Fruit fly (Drosophila melanogaster) whole organism, embryonic: ENCODE results near the gene Sym.

Source experiments
- ATbp ChIP-seq: fragments of 200-800 bp; sonication (Bioruptor generic); optimal IDR thresholded peaks from 2 replicates; lab custom pipeline; 2017; ENCODE audit warnings: missing biosample characterization, mild to moderate bottlenecking, missing genetic modification characterization, missing genetic modification reagents
- Abd-B ChIP-seq: fragments of 200-800 bp; sonication (Bioruptor generic); optimal IDR thresholded peaks from 2 replicates; lab custom pipeline; 2018; ENCODE audit warnings: missing biosample characterization, mild to moderate bottlenecking, missing genetic modification characterization, moderate library complexity
- B-H1 ChIP-seq: fragments of 200-800 bp; sonication (Bioruptor generic); IDR thresholded peaks from 3 replicates; pipeline ENCODE4 v1.3.6; 2022; ENCODE audit warnings: missing biosample characterization, missing genetic modification characterization
- BtbVII ChIP-seq: fragments of 200-800 bp; sonication (Bioruptor generic); optimal IDR thresholded peaks from 3 replicates; lab custom pipeline; 2017; ENCODE audit warnings: missing biosample characterization, mild to moderate bottlenecking, missing genetic modification characterization
- CG10147 ChIP-seq: fragments of 200-800 bp; sonication (Bioruptor generic); optimal IDR thresholded peaks from 2 replicates; lab custom pipeline; 2019; ENCODE audit warnings: missing biosample characterization, mild to moderate bottlenecking, missing genetic modification characterization, moderate library complexity
- CG10366 ChIP-seq: fragments of 200-800 bp; sonication (Bioruptor generic); IDR thresholded peaks from 2 replicates; pipeline ENCODE4 v1.3.6; 2022; ENCODE audit warnings: missing biosample characterization, missing genetic modification characterization
- CG10959 ChIP-seq: fragments of 200-800 bp; sonication (Bioruptor generic); IDR thresholded peaks from 2 replicates; pipeline ENCODE4 v1.3.6; 2022; ENCODE audit warnings: missing biosample characterization, missing genetic modification characterization
- CG11456 ChIP-seq: fragments of 200-800 bp; sonication (Bioruptor generic); IDR thresholded peaks from 3 replicates; pipeline ENCODE4 v1.3.6; 2022; ENCODE audit warnings: missing biosample characterization, missing genetic modification characterization
- CG12299 ChIP-seq: fragments of 200-800 bp; sonication (Bioruptor generic); optimal IDR thresholded peaks from 2 replicates; lab custom pipeline; 2018; ENCODE audit warnings: missing biosample characterization, mild to moderate bottlenecking, missing genetic modification characterization
- CG13296 ChIP-seq: fragments of 200-800 bp; sonication (Bioruptor generic); optimal IDR thresholded peaks from 3 replicates; lab custom pipeline; 2018; ENCODE audit warnings: missing biosample characterization, mild to moderate bottlenecking, missing genetic modification characterization
- CG15479 ChIP-seq: fragments of 200-800 bp; sonication (Bioruptor generic); optimal IDR thresholded peaks from 3 replicates; lab custom pipeline; 2019; ENCODE audit warnings: missing biosample characterization, mild to moderate bottlenecking, missing genetic modification characterization, moderate library complexity
- CG15696 ChIP-seq: fragments of 200-800 bp; sonication (Bioruptor generic); optimal IDR thresholded peaks from 2 replicates; lab custom pipeline; 2019; ENCODE audit warnings: missing biosample characterization, mild to moderate bottlenecking, missing genetic modification characterization, moderate library complexity
- CG1602 ChIP-seq: fragments of 200-800 bp; sonication (Bioruptor generic); optimal IDR thresholded peaks from 3 replicates; lab custom pipeline; 2016; ENCODE audit warnings: missing biosample characterization, missing genetic modification characterization
- CG17186 ChIP-seq: fragments of 200-800 bp; sonication (Bioruptor generic); optimal IDR thresholded peaks from 3 replicates; lab custom pipeline; 2017; ENCODE audit warnings: missing biosample characterization, missing genetic modification reagents, missing genetic modification characterization
- CG33557 ChIP-seq: fragments of 200-800 bp; sonication (Bioruptor generic); optimal IDR thresholded peaks from 2 replicates; lab custom pipeline; 2019; ENCODE audit warnings: missing biosample characterization, mild to moderate bottlenecking, missing genetic modification characterization, moderate library complexity
- CG34376 ChIP-seq: fragments of 200-800 bp; sonication (Bioruptor generic); optimal IDR thresholded peaks from 2 replicates; lab custom pipeline; 2018; ENCODE audit warnings: missing biosample characterization, mild to moderate bottlenecking, missing genetic modification characterization
- CG4360 ChIP-seq: fragments of 200-800 bp; sonication (Bioruptor generic); IDR thresholded peaks from 2 replicates; pipeline ENCODE4 v1.3.6; 2022; ENCODE audit warnings: missing biosample characterization, missing genetic modification characterization
- CG4730 ChIP-seq: fragments of 200-800 bp; sonication (Bioruptor generic); IDR thresholded peaks from 2 replicates; pipeline ENCODE4 v1.3.6; 2022; ENCODE audit warnings: missing biosample characterization, missing genetic modification characterization
- CG5245 ChIP-seq: fragments of 200-800 bp; sonication (Bioruptor generic); optimal IDR thresholded peaks from 3 replicates; lab custom pipeline; 2016; ENCODE audit warnings: missing biosample characterization, missing genetic modification characterization
- CG5953 ChIP-seq: fragments of 200-800 bp; sonication (Bioruptor generic); IDR thresholded peaks from 2 replicates; pipeline ENCODE4 v1.3.6; 2022; ENCODE audit warnings: missing biosample characterization, missing genetic modification characterization
- CG6254 ChIP-seq: fragments of 200-800 bp; sonication (Bioruptor generic); optimal IDR thresholded peaks from 3 replicates; lab custom pipeline; 2017; ENCODE audit warnings: mild to moderate bottlenecking, missing biosample characterization, missing genetic modification reagents, missing genetic modification characterization
- CG6272 ChIP-seq: fragments of 200-800 bp; sonication (Bioruptor generic); IDR thresholded peaks from 2 replicates; pipeline ENCODE4 v1.3.6; 2022; ENCODE audit warnings: missing biosample characterization, missing genetic modification characterization
- CG6654 ChIP-seq: fragments of 200-800 bp; sonication (Bioruptor generic); optimal IDR thresholded peaks from 2 replicates; lab custom pipeline; 2017; ENCODE audit warnings: missing biosample characterization, mild to moderate bottlenecking, missing genetic modification characterization
- CG7987 ChIP-seq: fragments of 200-800 bp; sonication (Bioruptor generic); optimal IDR thresholded peaks from 2 replicates; lab custom pipeline; 2018; ENCODE audit warnings: missing biosample characterization, mild to moderate bottlenecking, missing genetic modification characterization, moderate library complexity
- CG8944 ChIP-seq: fragments of 200-800 bp; sonication (Bioruptor generic); optimal IDR thresholded peaks from 3 replicates; lab custom pipeline; 2016; ENCODE audit warnings: missing biosample characterization, missing genetic modification characterization
- CoRest ChIP-seq: fragments of 200-800 bp; sonication (Bioruptor generic); optimal IDR thresholded peaks from 3 replicates; lab custom pipeline; 2018; ENCODE audit warnings: missing biosample characterization, mild to moderate bottlenecking, missing genetic modification characterization, moderate library complexity
- D19B ChIP-seq: fragments of 200-800 bp; sonication (Bioruptor generic); optimal IDR thresholded peaks from 2 replicates; lab custom pipeline; 2017; ENCODE audit warnings: missing biosample characterization, mild to moderate bottlenecking, missing genetic modification characterization
- E2f2 ChIP-seq: fragments of 200-800 bp; sonication (Bioruptor generic); IDR thresholded peaks from 2 replicates; pipeline ENCODE4 v1.3.6; 2022; ENCODE audit warnings: missing biosample characterization, missing genetic modification characterization
- MESR4 ChIP-seq: fragments of 200-800 bp; sonication (Bioruptor generic); optimal IDR thresholded peaks from 2 replicates; lab custom pipeline; 2018; ENCODE audit warnings: missing biosample characterization, mild to moderate bottlenecking, missing genetic modification characterization, moderate library complexity
- Mrtf ChIP-seq: fragments of 200-800 bp; sonication (Bioruptor generic); IDR thresholded peaks from 3 replicates; pipeline ENCODE4 v1.3.6; 2022; ENCODE audit warnings: missing biosample characterization, missing genetic modification characterization
- NK7.1 ChIP-seq: fragments of 200-800 bp; sonication (Bioruptor generic); optimal IDR thresholded peaks from 3 replicates; lab custom pipeline; 2016; ENCODE audit warnings: missing biosample characterization, missing genetic modification characterization
- PHDP ChIP-seq: fragments of 200-800 bp; sonication (Bioruptor generic); optimal IDR thresholded peaks from 3 replicates; lab custom pipeline; 2018; ENCODE audit warnings: missing biosample characterization, mild to moderate bottlenecking, missing genetic modification characterization, moderate library complexity
- Rfx ChIP-seq: fragments of 200-800 bp; sonication (Bioruptor generic); IDR thresholded peaks from 2 replicates; pipeline ENCODE4 v1.3.6; 2022; ENCODE audit warnings: missing biosample characterization, missing genetic modification characterization
- Trl ChIP-seq, 3 experiments: fragments of >200 bp in 2 of 3; fragments of 200-800 bp in 1 of 3; sonication (Bioruptor generic) in 1 of 3; optimal IDR thresholded peaks; 2 replicates in 1 of 3; 3 replicates in 2 of 3; lab custom pipeline; 2016 to 2017; ENCODE audit warnings: missing biosample characterization in 1 of 3, missing genetic modification characterization in 1 of 3
- al ChIP-seq: fragments of 200-800 bp; sonication (Bioruptor generic); IDR thresholded peaks from 2 replicates; pipeline ENCODE4 v1.3.6; 2022; ENCODE audit warnings: missing biosample characterization, missing genetic modification characterization
- bbx ChIP-seq: fragments of 200-800 bp; sonication (Bioruptor generic); IDR thresholded peaks from 2 replicates; pipeline ENCODE4 v1.3.6; 2022; ENCODE audit warnings: missing biosample characterization, missing genetic modification characterization; ENCODE audit not compliant: partially characterized antibody
- bowl ChIP-seq: fragments of 200-800 bp; sonication (Bioruptor generic); IDR thresholded peaks from 2 replicates; pipeline ENCODE4 v1.3.6; 2022; ENCODE audit warnings: missing biosample characterization, missing genetic modification characterization
- cwo ChIP-seq: fragments of 200-800 bp; sonication (Bioruptor generic); optimal IDR thresholded peaks from 3 replicates; lab custom pipeline; 2017; ENCODE audit warnings: missing biosample characterization, missing genetic modification characterization, mild to moderate bottlenecking, moderate library complexity, missing genetic modification reagents
- da ChIP-seq: fragments of 200-800 bp; sonication (Bioruptor generic); optimal IDR thresholded peaks from 2 replicates; lab custom pipeline; 2016; ENCODE audit warnings: missing biosample characterization, missing genetic modification characterization
- fru ChIP-seq: fragments of >200 bp; optimal IDR thresholded peaks from 2 replicates; lab custom pipeline; 2017
- klu ChIP-seq: fragments of 200-800 bp; sonication (Bioruptor generic); IDR thresholded peaks from 2 replicates; pipeline ENCODE4 v1.3.6; 2022; ENCODE audit warnings: missing biosample characterization, missing genetic modification characterization
- lilli ChIP-seq: fragments of 200-800 bp; sonication (Bioruptor generic); optimal IDR thresholded peaks from 3 replicates; lab custom pipeline; 2016; ENCODE audit warnings: missing biosample characterization, missing genetic modification characterization
- lola ChIP-seq, 3 experiments: fragments of >200 bp in 2 of 3; fragments of 200-800 bp in 1 of 3; sonication (Bioruptor generic) in 1 of 3; optimal IDR thresholded peaks; 2 replicates each; lab custom pipeline; 2017 to 2019; ENCODE audit warnings: missing biosample characterization in 3 of 3, missing genetic modification characterization in 3 of 3, mild to moderate bottlenecking in 1 of 3, moderate library complexity in 1 of 3
- pfk ChIP-seq: fragments of 200-800 bp; sonication (Bioruptor generic); optimal IDR thresholded peaks from 2 replicates; lab custom pipeline; 2018; ENCODE audit warnings: missing biosample characterization, mild to moderate bottlenecking, missing genetic modification characterization, moderate library complexity
- pnt ChIP-seq: fragments of 200-800 bp; sonication (Bioruptor generic); optimal IDR thresholded peaks from 3 replicates; lab custom pipeline; 2016; ENCODE audit warnings: missing biosample characterization, missing genetic modification characterization
- pros ChIP-seq: fragments of 200-800 bp; sonication (Bioruptor generic); optimal IDR thresholded peaks from 3 replicates; lab custom pipeline; 2019; ENCODE audit warnings: missing biosample characterization, mild to moderate bottlenecking, missing genetic modification characterization, moderate library complexity
- sd ChIP-seq: fragments of 200-800 bp; sonication (Bioruptor generic); optimal IDR thresholded peaks from 3 replicates; lab custom pipeline; 2018; ENCODE audit warnings: missing biosample characterization, mild to moderate bottlenecking, missing genetic modification characterization, moderate library complexity
- slbo ChIP-seq: fragments of 200-800 bp; sonication (Bioruptor generic); IDR thresholded peaks from 2 replicates; pipeline ENCODE4 v1.3.6; 2022; ENCODE audit warnings: missing biosample characterization, missing genetic modification characterization
- sug ChIP-seq: fragments of 200-800 bp; optimal IDR thresholded peaks from 2 replicates; lab custom pipeline; 2019; ENCODE audit warnings: missing biosample characterization, mild to moderate bottlenecking, missing genetic modification characterization, moderate library complexity

The Sym gene

DNA sequence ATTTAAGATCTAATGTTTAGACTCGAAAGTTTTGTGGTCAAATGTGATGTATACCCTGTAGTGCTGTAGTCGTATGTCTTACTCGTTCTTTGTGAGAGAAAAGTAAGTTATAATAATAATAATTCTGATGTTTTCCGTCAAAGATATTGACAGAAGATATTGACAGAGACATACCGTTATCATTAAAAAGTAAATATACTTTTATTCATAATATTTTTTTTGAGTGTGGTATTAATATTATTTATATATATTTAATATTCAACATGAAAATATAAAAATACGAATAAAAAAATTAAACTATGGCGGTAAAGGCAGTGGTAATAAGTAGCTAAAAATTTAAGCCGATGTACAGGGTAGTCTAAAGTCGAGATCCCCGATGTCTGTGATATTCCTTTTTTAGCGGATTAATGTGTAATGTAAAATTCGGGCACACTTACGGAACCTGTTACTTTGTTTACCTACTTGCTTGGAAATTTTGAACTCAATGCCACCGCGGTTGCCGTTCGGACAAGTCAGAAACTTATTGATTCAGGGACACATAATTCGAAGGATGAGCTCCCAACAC lies 5.9 kb downstream of the Sym start, which contains the start of the genes CG2100 and CG1236 (continued):
- TF ChIP-seq CG15696 (tag; lab: Kevin White, UChicago), result peak; percentile 84
- no peak for TF ChIP-seq pros (GFP tag; lab: Kevin White, UChicago)
- peak; percentile 61 for TF ChIP-seq CG5245 (GFP tag; lab: Kevin White, UChicago)
- TF ChIP-seq CG33557 (GFP tag; lab: Kevin White, UChicago), result peak; percentile 86
- TF ChIP-seq sd (tag; lab: Kevin White, UChicago), result peak; percentile 65
- TF ChIP-seq CG6272 (GFP tag; lab: Robert Waterston, UW), result peak; percentile 66
- TF ChIP-seq fru (lab: Kevin White, UChicago), result no peak
- TF ChIP-seq CG17186, result peak; percentile 2
- no peak for TF ChIP-seq pfk (GFP tag; lab: Kevin White, UChicago)
- peak; percentile 77 for TF ChIP-seq BtbVII (GFP tag; lab: Kevin White, UChicago)
- peak; percentile 88 for TF ChIP-seq PHDP
- TF ChIP-seq CG10366 (GFP tag; lab: Robert Waterston, UW), result peak; percentile 75
- peak; percentile 77 for TF ChIP-seq CG6254 (GFP tag; lab: Kevin White, UChicago)
- TF ChIP-seq pnt (GFP tag; lab: Kevin White, UChicago), result no peak
- TF ChIP-seq CG10959 (GFP tag; lab: Robert Waterston, UW), result peak; percentile 68
- peak; percentile 87 for TF ChIP-seq CG1602 (GFP tag; lab: Kevin White, UChicago)
- TF ChIP-seq CG34376 (GFP tag; lab: Kevin White, UChicago), result no peak
- TF ChIP-seq sug (tag; lab: Kevin White, UChicago), result peak; percentile 68
- peak; percentile 86 for TF ChIP-seq slbo (GFP tag; lab: Robert Waterston, UW)
- no peak for TF ChIP-seq Trl (optimal IDR thresholded peaks at IDR 0.05; lab: Kevin White, UChicago)
- peak; percentile 14 for TF ChIP-seq Trl (GFP tag; optimal IDR thresholded peaks at IDR 0.05; lab: Kevin White, UChicago)
- TF ChIP-seq lilli, result peak; percentile 79
- no peak for TF ChIP-seq bbx (GFP tag; lab: Robert Waterston, UW)
- TF ChIP-seq ATbp (GFP tag; lab: Kevin White, UChicago), result peak; percentile 82
- peak; percentile 81 for TF ChIP-seq CG10147 (GFP tag; lab: Kevin White, UChicago)
- TF ChIP-seq CG8944 (GFP tag; lab: Kevin White, UChicago), result peak; percentile 40
- TF ChIP-seq D19B, result peak; percentile 99
- TF ChIP-seq cwo, result peak; percentile 73
- peak; percentile 78 for TF ChIP-seq Rfx (GFP tag; lab: Robert Waterston, UW)
- TF ChIP-seq CG13296 (GFP tag; lab: Kevin White, UChicago), result peak; percentile 82
- peak; percentile 59; the same call in 1 of the 3 replicates for TF ChIP-seq Mrtf (GFP tag; lab: Robert Waterston, UW)
- peak; percentile 66 for TF ChIP-seq CG4730 (GFP tag; lab: Robert Waterston, UW)
- TF ChIP-seq CG11456 (GFP tag; lab: Robert Waterston, UW), result peak; percentile 81
- peak; percentile 26 for TF ChIP-seq CG7987 (GFP tag; lab: Kevin White, UChicago)
- no peak for TF ChIP-seq bowl
- peak; percentile 59 for TF ChIP-seq MESR4 (GFP tag; lab: Kevin White, UChicago)
- TF ChIP-seq CG6654 (GFP tag; lab: Kevin White, UChicago), result peak; percentile 59
- peak; percentile 85 for TF ChIP-seq Abd-B (GFP tag; lab: Kevin White, UChicago)
- peak; percentile 75 for TF ChIP-seq al (GFP tag; lab: Robert Waterston, UW)
- peak in 1 of 3 experiments; percentile 91 for TF ChIP-seq lola (GFP tag; optimal IDR thresholded peaks at IDR 0.05; lab: Kevin White, UChicago)
- peak; percentile 63 for TF ChIP-seq CG12299
- TF ChIP-seq CG4360 (GFP tag; lab: Robert Waterston, UW), result peak; percentile 14; the same call in 1 of the 2 replicates
- TF ChIP-seq CG5953, result peak; percentile 62
- TF ChIP-seq NK7.1 (GFP tag; lab: Kevin White, UChicago), result no peak
- peak; percentile 93 for TF ChIP-seq CoRest (tag; lab: Kevin White, UChicago)
- peak; percentile 2 for TF ChIP-seq CG15479 (GFP tag; lab: Kevin White, UChicago)
- TF ChIP-seq da (GFP tag; lab: Kevin White, UChicago), result no peak
- TF ChIP-seq E2f2 (GFP tag; lab: Robert Waterston, UW), result peak; percentile 60; the same call in 1 of the 2 replicates
- peak; percentile 58 for TF ChIP-seq B-H1 (GFP tag; lab: Robert Waterston, UW)
- TF ChIP-seq klu, result no peak; the same call in 1 of the 2 replicates
